Worm (Caenorhabditis elegans) whole organism, L4 larva: Measurements from ENCODE around the gene F40G9.8.

Experiments used
- F37D6.2 ChIP-seq: sonication (generic microtip); optimal IDR thresholded peaks from 2 replicates; lab custom pipeline; 2016; ENCODE audit warnings: mild to moderate bottlenecking, missing genetic modification characterization, missing compliant biosample characterization
- Y48G9A.11 ChIP-seq: fragments of 200-800 bp; sonication (Bioruptor generic); IDR thresholded peaks from 2 replicates; pipeline ENCODE4 v1.3.6; 2022; ENCODE audit warnings: missing genetic modification reagents, missing genetic modification characterization, missing compliant biosample characterization
- aly-2 ChIP-seq: sonication (generic microtip); optimal IDR thresholded peaks from 2 replicates; lab custom pipeline; 2018; ENCODE audit warnings: missing biosample characterization, missing genetic modification characterization
- ama-1 ChIP-seq: fragments of 150-350 bp; optimal IDR thresholded peaks from 2 replicates; lab custom pipeline; 2014; ENCODE audit warnings: inconsistent platforms, mixed read lengths
- dmd-6 ChIP-seq: fragments of 200-800 bp; sonication (Bioruptor generic); IDR thresholded peaks from 2 replicates; pipeline ENCODE4 v1.3.6; 2022; ENCODE audit warnings: missing genetic modification reagents, missing genetic modification characterization, missing compliant biosample characterization
- dpl-1 ChIP-seq: fragments of 150-350 bp; optimal IDR thresholded peaks from 2 replicates; lab custom pipeline; 2014; ENCODE audit warnings: missing biosample characterization, missing genetic modification reagents, missing genetic modification characterization
- duxl-1 ChIP-seq: sonication (generic microtip); optimal IDR thresholded peaks from 2 replicates; lab custom pipeline; 2016; ENCODE audit warnings: mild to moderate bottlenecking, missing genetic modification characterization, moderate library complexity, missing compliant biosample characterization; ENCODE audit not compliant: poor library complexity
- fkh-10 ChIP-seq: fragments of 150-350 bp; optimal IDR thresholded peaks from 2 replicates; lab custom pipeline; 2014; ENCODE audit warnings: missing biosample characterization, missing genetic modification reagents, missing genetic modification characterization
- lin-39 ChIP-seq: fragments of 150-350 bp; optimal IDR thresholded peaks from 2 replicates; lab custom pipeline; 2014; ENCODE audit warnings: missing biosample characterization, missing genetic modification reagents, missing genetic modification characterization
- nhr-10 ChIP-seq: fragments of 150-350 bp; optimal IDR thresholded peaks from 2 replicates; lab custom pipeline; 2014; ENCODE audit warnings: missing biosample characterization, missing genetic modification characterization
- nhr-76 ChIP-seq: fragments of 150-350 bp; optimal IDR thresholded peaks from 2 replicates; lab custom pipeline; 2014; ENCODE audit warnings: missing biosample characterization, missing genetic modification characterization
- skn-1 ChIP-seq: fragments of 150-350 bp; optimal IDR thresholded peaks from 2 replicates; lab custom pipeline; 2014; ENCODE audit warnings: missing biosample characterization, missing genetic modification characterization
- snpc-4 ChIP-seq: fragments of 150-350 bp; optimal IDR thresholded peaks from 2 replicates; lab custom pipeline; 2014; ENCODE audit warnings: missing biosample characterization, missing genetic modification characterization
- unc-62 ChIP-seq, 3 experiments: fragments of 150-350 bp in 1 of 3; sonication (generic microtip); optimal IDR thresholded peaks in 2 of 3; peaks in 1 of 3; 1 replicate in 1 of 3; 2 replicates in 2 of 3; lab custom pipeline; 2014 to 2017; ENCODE audit warnings: missing biosample characterization in 3 of 3, missing genetic modification characterization in 3 of 3, missing genetic modification reagents in 3 of 3, missing genotype in 1 of 3

DNA sequence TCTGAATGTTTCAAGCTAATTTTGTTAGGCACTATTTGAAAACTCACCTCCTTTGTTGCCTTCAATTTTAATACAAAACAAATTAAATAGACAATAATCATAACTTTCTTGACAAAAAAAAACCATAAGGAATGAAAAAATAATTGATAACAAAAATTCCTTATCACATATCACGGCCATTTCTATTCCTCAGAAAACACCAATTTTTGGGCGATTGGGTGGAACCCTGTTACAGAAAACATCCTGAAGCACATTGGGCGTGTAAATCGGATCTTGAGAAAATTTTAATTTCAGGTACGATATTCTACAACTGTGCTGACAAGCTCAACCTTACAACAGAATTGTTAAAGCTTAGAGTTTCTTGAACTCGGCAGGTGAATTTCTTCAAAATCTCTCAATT is at the start of gene F40G9.8:
- no peak for TF ChIP-seq dmd-6 (GFP tag; lab: Robert Waterston, UW)
- no peak for TF ChIP-seq fkh-10 (GFP tag; lab: Kevin White, UChicago)
- TF ChIP-seq unc-62 (GFP tag; optimal IDR thresholded peaks at IDR 0.05 in 1 of 2; lab: Kevin White, UChicago) = no peak
- TF ChIP-seq unc-62 (tag; optimal IDR thresholded peaks at IDR 0.05; lab: Kevin White, UChicago) = no peak
- TF ChIP-seq nhr-76 (tag; lab: Kevin White, UChicago) = no peak
- TF ChIP-seq lin-39 (tag; lab: Kevin White, UChicago) = no peak
- TF ChIP-seq F37D6.2 = no peak
- no peak for TF ChIP-seq dpl-1 (GFP tag; lab: Kevin White, UChicago)
- no peak for TF ChIP-seq nhr-10 (tag; lab: Kevin White, UChicago)
- TF ChIP-seq skn-1 (tag; lab: Kevin White, UChicago) = no peak
- TF ChIP-seq snpc-4 (tag; lab: Kevin White, UChicago) = no peak
- no peak for TF ChIP-seq duxl-1 (tag; lab: Kevin White, UChicago)
- no peak for TF ChIP-seq Y48G9A.11 (GFP tag; lab: Robert Waterston, UW)
- no peak for TF ChIP-seq aly-2 (tag; lab: Kevin White, UChicago)
- TF ChIP-seq ama-1 (lab: Kevin White, UChicago) = no peak
